Worm (Caenorhabditis elegans) whole organism, L1 larva: ENCODE results near the gene T19D12.1.

ENCODE experiments used
- C16A3.4 ChIP-seq: fragments of 150-350 bp; optimal IDR thresholded peaks from 2 replicates; lab custom pipeline; 2014; ENCODE audit warnings: missing biosample characterization, missing genetic modification characterization
- C34B4.2 ChIP-seq: sonication (generic microtip); optimal IDR thresholded peaks from 2 replicates; lab custom pipeline; 2017; ENCODE audit warnings: mild to moderate bottlenecking, missing genetic modification characterization, missing compliant biosample characterization
- blmp-1 ChIP-seq: fragments of 150-350 bp; optimal IDR thresholded peaks from 2 replicates; lab custom pipeline; 2014; ENCODE audit warnings: missing biosample characterization, missing genetic modification characterization
- ceh-63 ChIP-seq: fragments of 200-800 bp; sonication (Bioruptor generic); optimal IDR thresholded peaks from 2 replicates; lab custom pipeline; 2018; ENCODE audit warnings: mild to moderate bottlenecking, missing genetic modification characterization, missing compliant biosample characterization
- ceh-82 ChIP-seq, 3 experiments: fragments of 150-350 bp in 1 of 3; sonication (generic microtip) in 2 of 3; optimal IDR thresholded peaks; 2 replicates each; lab custom pipeline; 2014 to 2017; ENCODE audit warnings: missing biosample characterization in 3 of 3, missing genetic modification characterization in 3 of 3
- dsc-1 ChIP-seq: sonication (generic microtip); optimal IDR thresholded peaks from 2 replicates; lab custom pipeline; 2016; ENCODE audit warnings: mild to moderate bottlenecking, missing genetic modification characterization, missing compliant biosample characterization
- efl-1 ChIP-seq, 4 experiments: fragments of 150-350 bp; optimal IDR thresholded peaks in 3 of 4; peaks in 1 of 4; 1 replicate in 1 of 4; 2 replicates in 3 of 4; lab custom pipeline; 2014; ENCODE audit warnings: missing biosample characterization in 2 of 4, missing genetic modification characterization in 2 of 4, missing genetic modification reagents in 2 of 4
- egl-13 ChIP-seq: sonication (generic microtip); optimal IDR thresholded peaks from 2 replicates; lab custom pipeline; 2016; ENCODE audit warnings: missing genotype, missing genetic modification reagents, missing genetic modification characterization, missing compliant biosample characterization
- elt-2 ChIP-seq: sonication (generic microtip); optimal IDR thresholded peaks from 2 replicates; lab custom pipeline; 2016; ENCODE audit warnings: missing genetic modification characterization, mild to moderate bottlenecking, inconsistent platforms, missing compliant biosample characterization, missing genetic modification reagents
- elt-3 ChIP-seq, 6 experiments: fragments of 150-350 bp in 1 of 6; sonication (generic microtip); optimal IDR thresholded peaks; 2 replicates each; lab custom pipeline; 2017 to 2018; ENCODE audit warnings: missing biosample characterization in 6 of 6, missing genetic modification characterization in 6 of 6, inconsistent platforms in 1 of 6
- fkh-8 ChIP-seq: sonication (generic microtip); optimal IDR thresholded peaks from 2 replicates; lab custom pipeline; 2016; ENCODE audit warnings: mild to moderate bottlenecking, missing genetic modification characterization, missing compliant biosample characterization
- fos-1 ChIP-seq: fragments of 150-350 bp; optimal IDR thresholded peaks from 2 replicates; lab custom pipeline; 2014; ENCODE audit warnings: missing biosample characterization, missing genetic modification characterization
- hlh-4 ChIP-seq: sonication (generic microtip); optimal IDR thresholded peaks from 2 replicates; lab custom pipeline; 2016; ENCODE audit warnings: mild to moderate bottlenecking, missing genetic modification characterization, missing compliant biosample characterization
- lin-14 ChIP-seq: fragments of 200-800 bp; sonication (Bioruptor generic); optimal IDR thresholded peaks from 2 replicates; lab custom pipeline; 2018; ENCODE audit warnings: mild to moderate bottlenecking, missing genetic modification characterization, moderate library complexity, missing compliant biosample characterization
- lin-35 ChIP-seq, 2 experiments: fragments of 150-350 bp; optimal IDR thresholded peaks; 2 replicates each; lab custom pipeline; 2014; ENCODE audit warnings: missing biosample characterization in 2 of 2, missing genetic modification characterization in 2 of 2, missing genetic modification reagents in 2 of 2
- lir-3 ChIP-seq: sonication (generic microtip); optimal IDR thresholded peaks from 2 replicates; lab custom pipeline; 2016; ENCODE audit warnings: mild to moderate bottlenecking, missing genetic modification characterization, moderate library complexity, missing compliant biosample characterization; ENCODE audit not compliant: poor library complexity
- lsy-2 ChIP-seq, 2 experiments: fragments of 150-350 bp; optimal IDR thresholded peaks; 2 replicates each; lab custom pipeline; 2014; ENCODE audit warnings: missing biosample characterization in 2 of 2, missing genetic modification characterization in 2 of 2
- mef-2 ChIP-seq: fragments of 150-350 bp; optimal IDR thresholded peaks from 2 replicates; lab custom pipeline; 2014; ENCODE audit warnings: missing biosample characterization, missing genetic modification characterization
- nhr-84 ChIP-seq: sonication (generic microtip); optimal IDR thresholded peaks from 2 replicates; lab custom pipeline; 2017; ENCODE audit warnings: missing biosample characterization, missing genetic modification characterization
- nhr-85 ChIP-seq: sonication (generic microtip); peaks from one replicate; lab custom pipeline; 2016; ENCODE audit warnings: missing genetic modification characterization, inconsistent platforms, missing compliant biosample characterization
- pag-3 ChIP-seq: sonication (generic microtip); optimal IDR thresholded peaks from 2 replicates; lab custom pipeline; 2017; ENCODE audit warnings: missing genetic modification characterization, mild to moderate bottlenecking, missing compliant biosample characterization, antibody characterized with exemption, borderline replicate concordance; ENCODE audit not compliant: insufficient read depth
- rnt-1 ChIP-seq: sonication (generic microtip); optimal IDR thresholded peaks from 2 replicates; lab custom pipeline; 2016; ENCODE audit warnings: mild to moderate bottlenecking, missing genetic modification characterization, moderate library complexity, missing compliant biosample characterization
- snpc-4 ChIP-seq: fragments of 150-350 bp; optimal IDR thresholded peaks from 2 replicates; lab custom pipeline; 2014; ENCODE audit warnings: missing biosample characterization, missing genetic modification characterization
- snu-23 ChIP-seq: sonication (generic microtip); optimal IDR thresholded peaks from 2 replicates; lab custom pipeline; 2016; ENCODE audit warnings: missing genetic modification characterization, missing compliant biosample characterization
- sox-4 ChIP-seq: sonication (generic microtip); optimal IDR thresholded peaks from 2 replicates; lab custom pipeline; 2016; ENCODE audit warnings: missing genetic modification characterization, missing compliant biosample characterization
- sptf-1 ChIP-seq: fragments of 150-350 bp; optimal IDR thresholded peaks from 2 replicates; lab custom pipeline; 2014; ENCODE audit warnings: missing biosample characterization, missing genetic modification characterization
- swsn-7 ChIP-seq: sonication (generic microtip); optimal IDR thresholded peaks from 2 replicates; lab custom pipeline; 2016; ENCODE audit warnings: missing genetic modification characterization, missing compliant biosample characterization
- tbx-2 ChIP-seq: sonication (generic microtip); optimal IDR thresholded peaks from 2 replicates; lab custom pipeline; 2016; ENCODE audit warnings: missing genetic modification characterization, missing compliant biosample characterization
- tlp-1 ChIP-seq: fragments of 150-350 bp; optimal IDR thresholded peaks from 2 replicates; lab custom pipeline; 2014; ENCODE audit warnings: missing biosample characterization, missing genetic modification characterization
- unc-130 ChIP-seq: fragments of 150-350 bp; optimal IDR thresholded peaks from 2 replicates; lab custom pipeline; 2017; ENCODE audit warnings: missing biosample characterization, missing genetic modification characterization, inconsistent platforms
- unc-98 ChIP-seq: fragments of 200-800 bp; sonication (Bioruptor generic); IDR thresholded peaks from 2 replicates; pipeline ENCODE4 v1.3.6; 2022; ENCODE audit warnings: missing genetic modification characterization, missing compliant biosample characterization
- vab-15 ChIP-seq: sonication (generic microtip); optimal IDR thresholded peaks from 2 replicates; lab custom pipeline; 2017; ENCODE audit warnings: missing genotype, mild to moderate bottlenecking, missing genetic modification characterization, missing compliant biosample characterization

Gene T19D12.1

ce11 chrII:6710596-6710995 lies 43.9 kb downstream of the T19D12.1 start:
- TF ChIP-seq lin-35 (GFP tag; optimal IDR thresholded peaks at IDR 0.05; lab: Kevin White, UChicago) (no peak), unc-130 (tag; lab: Kevin White, UChicago) (no peak), snu-23 (GFP tag; lab: Kevin White, UChicago) (no peak), efl-1 (optimal IDR thresholded peaks at IDR 0.05; lab: Kevin White, UChicago) (no peak), efl-1 (GFP tag; optimal IDR thresholded peaks at IDR 0.05 in 1 of 2; lab: Kevin White, UChicago) (peak in 1 of 2 experiments; percentile 14)

ce11 chrII:6712177-6712981 lies 45.7 kb downstream of the T19D12.1 start, which contains the start of the genes dpy-10 and T14B4.19:
dpy-10 (minus strand) TSS chrII:6712227.
T14B4.19 (minus strand) TSS chrII:6712931.
- TF ChIP-seq blmp-1 (tag; lab: Kevin White, UChicago) (peak; percentile 99), elt-3 (tag; optimal IDR thresholded peaks at IDR 0.05; lab: Kevin White, UChicago) (peak in 2 of 6 experiments; percentile 87 to 98), tbx-2 (no peak), fos-1 (tag; lab: Kevin White, UChicago) (no peak), vab-15 (tag; lab: Kevin White, UChicago) (no peak), ceh-63 (GFP tag; lab: Kevin White, UChicago) (no peak), lir-3 (tag; lab: Kevin White, UChicago) (no peak), egl-13 (tag; lab: Kevin White, UChicago) (no peak), C34B4.2 (no peak), nhr-85 (tag; lab: Kevin White, UChicago) (peak; percentile 64), hlh-4 (no peak), lin-14 (GFP tag; lab: Kevin White, UChicago) (peak; percentile 42)

ce11 chrII:6713003-6713402 lies 46.3 kb downstream of the T19D12.1 start:
- no peak for TF ChIP-seq elt-2 (tag; lab: Kevin White, UChicago)
- no peak for TF ChIP-seq rnt-1 (tag; lab: Kevin White, UChicago)
- TF ChIP-seq swsn-7 (tag; lab: Kevin White, UChicago) = no peak

ce11 chrII:6713832-6714342 lies 47.2 kb downstream of the T19D12.1 start, which contains the start of gene dpy-2:
dpy-2 (plus strand) TSS chrII:6714292.
- TF ChIP-seq sptf-1 (tag; lab: Kevin White, UChicago) (no peak), blmp-1 (tag; lab: Kevin White, UChicago) (peak; percentile 99), mef-2 (tag; lab: Kevin White, UChicago) (no peak), elt-3 (tag; optimal IDR thresholded peaks at IDR 0.05; lab: Kevin White, UChicago) (peak in 1 of 6 experiments; percentile 11), unc-98 (no peak)
- TF ChIP-seq, all 84 proteins: peak for 2

DNA sequence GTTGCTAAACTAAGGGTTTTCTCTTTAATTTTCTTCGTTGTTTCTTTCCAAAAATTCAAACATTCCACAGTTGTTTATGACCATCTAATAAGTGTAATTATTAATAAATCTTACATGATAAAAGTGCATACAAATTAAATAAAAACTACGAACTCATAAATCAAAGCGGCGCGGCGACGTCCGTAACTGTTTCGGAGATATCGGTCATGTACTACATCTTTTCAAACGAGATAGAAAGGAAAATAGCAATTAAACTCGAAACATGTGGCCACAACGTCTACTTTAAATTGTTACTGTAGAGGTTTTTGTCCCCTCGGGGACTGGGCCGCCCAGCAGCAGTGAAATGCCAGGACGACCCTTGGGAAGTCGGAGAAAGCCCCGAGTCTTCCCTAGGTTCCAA lies 49.2 kb downstream of the T19D12.1 start:
- TF ChIP-seq blmp-1 (tag; lab: Kevin White, UChicago) (peak; percentile 86), elt-3 (tag; optimal IDR thresholded peaks at IDR 0.05; lab: Kevin White, UChicago) (no peak)

DNA sequence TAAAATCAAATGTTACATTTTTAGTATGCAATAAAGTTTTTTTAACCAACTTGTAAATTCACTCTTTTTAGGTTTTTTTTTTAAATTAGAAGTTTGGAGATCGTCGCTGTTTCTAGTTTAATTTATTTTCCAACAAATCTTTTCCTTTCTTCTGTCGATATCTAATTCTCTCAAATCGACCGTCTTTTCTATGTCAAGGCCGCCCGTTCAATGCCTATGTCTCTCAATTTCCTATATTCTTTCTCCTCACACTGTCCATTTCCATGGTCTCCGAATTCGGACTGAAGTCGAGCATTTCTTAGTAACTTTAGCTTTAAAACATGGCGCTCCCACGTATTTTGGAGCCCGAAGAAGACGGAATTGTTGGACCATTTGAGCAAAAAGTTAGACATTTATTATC lies 49.9 kb downstream of the T19D12.1 start, which contains the start of the genes T14B4.5 and T14B4.20:
Gene T14B4.5, plus strand, starts transcription at position 226 of the 400 bp plus-strand sequence.
Gene T14B4.20, plus strand, starts transcription at position 264 of the 400 bp plus-strand sequence.
- no peak for TF ChIP-seq C16A3.4 (tag; lab: Kevin White, UChicago)
- no peak for TF ChIP-seq sox-4 (tag; lab: Kevin White, UChicago)
- peak; percentile 80 for TF ChIP-seq blmp-1 (tag; lab: Kevin White, UChicago)
- TF ChIP-seq, all 84 proteins: peak for 1

- TF ChIP-seq lsy-2 (tag; optimal IDR thresholded peaks at IDR 0.05; lab: Kevin White, UChicago) (no peak), nhr-85 (tag; lab: Kevin White, UChicago) (no peak), ceh-82 (tag; optimal IDR thresholded peaks at IDR 0.05; lab: Kevin White, UChicago) (no peak), pag-3 (tag; lab: Kevin White, UChicago) (no peak), dsc-1 (no peak), nhr-84 (tag; lab: Kevin White, UChicago) (no peak), C34B4.2 (no peak), sptf-1 (tag; lab: Kevin White, UChicago) (no peak), fkh-8 (no peak), unc-98 (no peak), snpc-4 (no peak), tlp-1 (no peak)
These were observed 51.5 kb downstream of the T19D12.1 start, which contains the start of gene tsp-10 for ce11 chrII:6718221-6718620. tsp-10 (plus strand) TSS chrII:6718586.
